Worm (Caenorhabditis elegans) whole organism, midembryonic: ENCODE results near the gene fip-3.

ENCODE experiments used
- T22C8.4 ChIP-seq: fragments of 200-800 bp; sonication (Bioruptor generic); IDR thresholded peaks from 2 replicates; pipeline ENCODE4 v1.3.6; 2022; ENCODE audit warnings: missing genetic modification characterization, missing compliant biosample characterization
- flt-1 ChIP-seq: fragments of 200-800 bp; sonication (Bioruptor generic); IDR thresholded peaks from 2 replicates; pipeline ENCODE4 v1.3.6; 2022; ENCODE audit warnings: missing genetic modification characterization, missing compliant biosample characterization
- ztf-23 ChIP-seq: fragments of 200-800 bp; sonication (Bioruptor generic); IDR thresholded peaks from 2 replicates; pipeline ENCODE4 v1.3.6; 2022; ENCODE audit warnings: missing genetic modification reagents, missing genetic modification characterization, missing compliant biosample characterization
- ztf-29 ChIP-seq: fragments of 200-800 bp; sonication (Bioruptor generic); IDR thresholded peaks from 2 replicates; pipeline ENCODE4 v1.3.6; 2022; ENCODE audit warnings: missing genetic modification reagents, missing genetic modification characterization, missing compliant biosample characterization

DNA sequence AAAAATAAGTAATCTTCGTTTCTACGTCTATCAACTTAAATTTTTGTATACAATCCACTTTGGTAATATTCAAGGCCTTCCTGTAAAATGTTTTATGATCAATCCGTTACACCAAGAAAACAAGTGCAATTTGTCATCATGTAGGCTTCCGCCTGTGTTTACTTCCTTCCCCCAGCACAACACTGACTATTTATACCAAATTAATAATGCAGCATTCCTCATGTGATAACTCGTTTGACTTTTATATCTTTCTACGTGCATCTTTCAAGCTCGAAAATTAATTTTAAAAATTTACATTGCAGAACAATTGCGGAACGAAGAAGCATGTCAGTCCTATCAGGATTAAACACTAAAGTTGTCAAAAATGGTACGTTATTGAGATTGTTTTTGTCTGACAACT, 34.8 kb downstream of the fip-3 start, which contains the start of gene gsto-2:
- TF ChIP-seq ztf-23 (GFP tag; lab: Robert Waterston, UW) (no peak), ztf-29 (no peak), flt-1 (GFP tag; lab: Robert Waterston, UW) (no peak), T22C8.4 (GFP tag; lab: Robert Waterston, UW) (no peak)
